Fruit fly (Drosophila melanogaster) whole organism, wandering third instar larva: ENCODE results near the gene CG2694.

Experiments
- Abd-B ChIP-seq: fragments of >200 bp; optimal IDR thresholded peaks from 2 replicates; lab custom pipeline; 2017; ENCODE audit warnings: missing biosample characterization, missing genetic modification characterization
- Dfd ChIP-seq: fragments of >200 bp; optimal IDR thresholded peaks from 2 replicates; lab custom pipeline; 2017; ENCODE audit warnings: missing biosample characterization, missing genetic modification characterization
- Hnf4 ChIP-seq: fragments of 200-800 bp; sonication (Bioruptor generic); optimal IDR thresholded peaks from 2 replicates; lab custom pipeline; 2016; ENCODE audit warnings: missing biosample characterization, mild to moderate bottlenecking, missing genetic modification characterization
- Myc ChIP-seq: fragments of >200 bp; optimal IDR thresholded peaks from 2 replicates; lab custom pipeline; 2017
- Rel ChIP-seq, 2 experiments: fragments of 200-800 bp; sonication (Bioruptor generic) in 1 of 2; optimal IDR thresholded peaks; 2 replicates in 1 of 2; 3 replicates in 1 of 2; lab custom pipeline; 2016 to 2019; ENCODE audit warnings: mild to moderate bottlenecking in 2 of 2, missing biosample characterization in 2 of 2, missing genetic modification characterization in 2 of 2, moderate library complexity in 1 of 2
- dmrt93B ChIP-seq: fragments of 200-800 bp; sonication (Bioruptor generic); optimal IDR thresholded peaks from 2 replicates; lab custom pipeline; 2018; ENCODE audit warnings: missing biosample characterization, mild to moderate bottlenecking, missing genetic modification characterization
- foxo ChIP-seq, 2 experiments: fragments of 200-800 bp; sonication (Bioruptor generic); optimal IDR thresholded peaks; 2 replicates in 1 of 2; 3 replicates in 1 of 2; lab custom pipeline; 2016 to 2017; ENCODE audit warnings: missing biosample characterization in 2 of 2, missing genetic modification characterization in 2 of 2

- no peak for TF ChIP-seq Dfd (GFP tag; lab: Kevin White, UChicago)
- no peak for TF ChIP-seq Rel (GFP tag; optimal IDR thresholded peaks at IDR 0.05; lab: Kevin White, UChicago)
- TF ChIP-seq Rel (tag; optimal IDR thresholded peaks at IDR 0.05; lab: Kevin White, UChicago), result no peak
- no peak for TF ChIP-seq dmrt93B
- no peak for TF ChIP-seq Myc (lab: Kevin White, UChicago)
- TF ChIP-seq foxo (GFP tag; optimal IDR thresholded peaks at IDR 0.05; lab: Kevin White, UChicago), result no peak
- TF ChIP-seq Abd-B (GFP tag; lab: Kevin White, UChicago), result no peak
- TF ChIP-seq Hnf4, result no peak
These were observed 12.5 kb downstream of the CG2694 start, which contains the start of gene vilya for dm6 chrX:2726420-2726819.
